Fruit fly (Drosophila melanogaster): ENCODE measurements around the gene Noc1.

- no peak for TF ChIP-seq insv (optimal IDR thresholded peaks at IDR 0.05)
- TF ChIP-seq Sin3A (optimal IDR thresholded peaks at IDR 0.05) = no peak
Measured at dm6 chr3L:11125636-11126532, 51.3 kb downstream of the Noc1 start.
